Fruit fly (Drosophila melanogaster): Measurements from ENCODE around the gene CG10237.

The CG10237 gene

DNA sequence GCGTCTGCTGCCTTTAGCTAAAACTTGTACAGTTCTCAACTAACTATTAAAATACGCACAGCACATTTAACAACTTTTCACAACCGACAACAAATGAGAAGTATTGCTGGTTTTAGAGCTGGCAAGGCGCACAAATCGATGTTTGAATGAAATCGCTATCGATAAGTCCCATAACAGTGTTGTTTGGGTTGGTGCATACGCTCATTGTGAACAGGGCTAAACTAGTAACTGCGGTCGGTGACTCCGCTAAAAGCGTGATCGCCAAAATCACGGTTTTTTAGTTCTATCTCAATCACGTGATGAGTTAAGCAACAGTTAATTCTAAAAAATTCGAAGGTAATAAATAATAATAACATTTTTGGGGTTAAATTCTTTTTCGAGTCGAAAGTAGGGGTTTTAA is 10.9 kb upstream of the CG10237 start, which contains the start of gene Top2:
Gene Top2 (minus strand): TSS at position 110 of the 400 bp plus-strand sequence.
- TF ChIP-seq Rfx (GFP tag; IDR thresholded peaks at IDR 0.05) (peak; percentile 63), CG11093 (GFP tag; IDR thresholded peaks at IDR 0.05) (no peak), nmo (GFP tag; optimal IDR thresholded peaks at IDR 0.05) (peak; percentile 70), Scr (GFP tag; IDR thresholded peaks at IDR 0.05; ENCODE audit: partially characterized antibody) (peak; percentile 76), CG5180 (GFP tag; optimal IDR thresholded peaks at IDR 0.05) (no peak), Xbp1 (GFP tag; optimal IDR thresholded peaks at IDR 0.05) (peak; percentile 51), CG17186 (GFP tag; optimal IDR thresholded peaks at IDR 0.05) (peak; percentile 92), cg (GFP tag; optimal IDR thresholded peaks at IDR 0.05) (no peak), Hr39 (optimal IDR thresholded peaks at IDR 0.05) (no peak), dimm (GFP tag; IDR thresholded peaks at IDR 0.05) (no peak), CG17359 (tag; optimal IDR thresholded peaks at IDR 0.05) (no peak), Ets97D (GFP tag; optimal IDR thresholded peaks at IDR 0.05) (peak; percentile 91), MTF-1 (GFP tag; optimal IDR thresholded peaks at IDR 0.05; ENCODE audit: borderline replicate concordance) (no peak), CG12769 (tag; optimal IDR thresholded peaks at IDR 0.05) (peak; percentile 23), tap (tag; optimal IDR thresholded peaks at IDR 0.05) (no peak), dmrt99B (tag; optimal IDR thresholded peaks at IDR 0.05) (no peak), tna (GFP tag; IDR thresholded peaks at IDR 0.05; ENCODE audit: partially characterized antibody) (peak; percentile 77), CG14050 (GFP tag; IDR thresholded peaks at IDR 0.05) (no peak), Fer2 (tag; optimal IDR thresholded peaks at IDR 0.05) (no peak), her (GFP tag; optimal IDR thresholded peaks at IDR 0.05) (peak; percentile 73), maf-S (GFP tag; optimal IDR thresholded peaks at IDR 0.05) (peak; percentile 64), CG12744 (GFP tag; optimal IDR thresholded peaks at IDR 0.05) (no peak), CG8944 (GFP tag; optimal IDR thresholded peaks at IDR 0.05) (no peak), CG13624 (GFP tag; optimal IDR thresholded peaks at IDR 0.05) (peak; percentile 62), CG12236 (GFP tag; optimal IDR thresholded peaks at IDR 0.05) (no peak), luna (GFP tag; optimal IDR thresholded peaks at IDR 0.05) (no peak), CG2116 (GFP tag; optimal IDR thresholded peaks at IDR 0.05) (peak; percentile 97), z (GFP tag; IDR thresholded peaks at IDR 0.05) (no peak), usp (GFP tag; optimal IDR thresholded peaks at IDR 0.05) (no peak), CG30020 (tag; optimal IDR thresholded peaks at IDR 0.05) (peak; percentile 70), nau (GFP tag; optimal IDR thresholded peaks at IDR 0.05) (no peak), Adf1 (GFP tag; IDR thresholded peaks at IDR 0.05) (peak; percentile 19; the same call in 1 of the 2 replicates), H15 (GFP tag; IDR thresholded peaks at IDR 0.05) (no peak), Vsx1 (GFP tag; optimal IDR thresholded peaks at IDR 0.05) (no peak), CG4730 (GFP tag; IDR thresholded peaks at IDR 0.05) (no peak), repo (GFP tag; optimal IDR thresholded peaks at IDR 0.05) (peak; percentile 7), Lim3 (GFP tag; IDR thresholded peaks at IDR 0.05) (no peak), Deaf1 (tag; optimal IDR thresholded peaks at IDR 0.05) (no peak), lab (GFP tag; optimal IDR thresholded peaks at IDR 0.05) (no peak), Max (GFP tag; optimal IDR thresholded peaks at IDR 0.05) (peak; percentile 31), CG3407 (GFP tag; optimal IDR thresholded peaks at IDR 0.05) (no peak), CG13287 (GFP tag; IDR thresholded peaks at IDR 0.05; ENCODE audit: partially characterized antibody) (peak; percentile 92), cas (GFP tag; IDR thresholded peaks at IDR 0.05) (no peak), CG12219 (GFP tag; optimal IDR thresholded peaks at IDR 0.05) (no peak), amos (GFP tag; IDR thresholded peaks at IDR 0.05; ENCODE audit: partially characterized antibody) (peak; percentile 91), CG14860 (GFP tag; IDR thresholded peaks at IDR 0.05; ENCODE audit: partially characterized antibody) (peak; percentile 77), zen2 (GFP tag; IDR thresholded peaks at IDR 0.05; ENCODE audit: partially characterized antibody) (peak; percentile 79), h (optimal IDR thresholded peaks at IDR 0.05) (no peak), CG3847 (GFP tag; IDR thresholded peaks at IDR 0.05) (peak; percentile 55; the same call in 1 of the 2 replicates), Blimp-1 (GFP tag; optimal IDR thresholded peaks at IDR 0.05) (no peak), fd3F (GFP tag; optimal IDR thresholded peaks at IDR 0.05) (no peak)
